Fruit fly (Drosophila melanogaster) whole organism: ENCODE measurements around the gene Delta.

Source experiments
- CG8478 ChIP-seq: fragments of >200 bp; optimal IDR thresholded peaks from 2 replicates; lab custom pipeline; 2018; ENCODE audit warnings: inconsistent platforms
- Dll ChIP-seq: fragments of >200 bp; optimal IDR thresholded peaks from 2 replicates; lab custom pipeline; 2017
- EcR ChIP-seq, 2 experiments: fragments of >200 bp; optimal IDR thresholded peaks; 2 replicates each; lab custom pipeline; 2017; ENCODE audit warnings: missing biosample characterization in 2 of 2, missing genetic modification characterization in 2 of 2, missing genetic modification reagents in 2 of 2
- pan ChIP-seq: fragments of >200 bp; optimal IDR thresholded peaks from 2 replicates; lab custom pipeline; 2017
- psq ChIP-seq: fragments of >200 bp; optimal IDR thresholded peaks from 2 replicates; lab custom pipeline; 2017
- usp ChIP-seq: fragments of >200 bp; optimal IDR thresholded peaks from 2 replicates; lab custom pipeline; 2017; ENCODE audit warnings: missing biosample characterization, missing genetic modification characterization, mixed read lengths

Delta gene

DNA sequence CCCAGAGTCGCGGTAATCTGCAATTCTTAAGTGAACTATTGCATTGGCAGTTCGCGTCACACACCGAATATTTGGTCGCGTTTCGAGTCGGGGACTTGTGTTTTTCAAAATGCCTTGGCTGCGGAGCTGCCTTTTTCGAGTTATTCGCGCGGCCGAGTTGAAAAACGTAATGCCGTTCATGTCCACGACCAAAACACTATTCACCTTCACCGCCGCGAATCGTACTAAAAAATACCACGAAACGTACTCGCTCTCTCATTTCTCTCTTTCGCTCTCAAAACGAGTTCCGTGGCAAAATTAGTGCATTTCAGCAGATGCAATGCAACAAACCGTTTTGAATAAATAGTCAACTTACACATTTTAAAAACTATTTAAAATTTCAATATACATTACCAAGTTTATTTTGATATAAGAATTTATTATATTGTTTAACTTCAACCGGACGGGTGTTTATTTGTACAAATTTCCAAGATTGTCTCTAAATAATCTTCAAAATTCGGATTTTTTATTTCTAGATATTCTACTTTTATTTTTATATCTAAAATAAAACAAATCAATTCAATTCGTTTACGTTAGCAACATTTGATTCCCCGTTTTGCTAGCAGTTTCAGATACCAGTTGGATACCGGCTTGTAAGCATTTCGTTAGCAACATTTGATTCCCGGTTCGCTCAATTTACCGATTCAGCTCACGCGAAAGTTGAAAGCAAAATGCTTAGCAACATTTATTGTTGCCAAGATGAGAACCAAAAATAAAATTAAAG lies at the start of gene Delta:
Delta (minus strand) TSS at position 175 of the 763 bp plus-strand sequence.
- TF ChIP-seq usp (GFP tag; lab: Kevin White, UChicago), result no peak
- no peak for TF ChIP-seq pan (lab: Kevin White, UChicago)
- no peak for TF ChIP-seq Dll
- no peak for TF ChIP-seq EcR (GFP tag; optimal IDR thresholded peaks at IDR 0.05; lab: Kevin White, UChicago)
- no peak for TF ChIP-seq psq (lab: Kevin White, UChicago)
- TF ChIP-seq CG8478 (lab: Kevin White, UChicago), result no peak

- TF ChIP-seq psq (lab: Kevin White, UChicago) (no peak), Dll (no peak), usp (GFP tag; lab: Kevin White, UChicago) (no peak), pan (lab: Kevin White, UChicago) (no peak), EcR (GFP tag; optimal IDR thresholded peaks at IDR 0.05; lab: Kevin White, UChicago) (no peak), CG8478 (lab: Kevin White, UChicago) (no peak)
These were observed 48.7 kb upstream of the Delta start, which contains the start of gene CG3581 for dm6 chr3R:19374689-19375088. CG3581 (minus strand) TSS chr3R:19374789.

DNA sequence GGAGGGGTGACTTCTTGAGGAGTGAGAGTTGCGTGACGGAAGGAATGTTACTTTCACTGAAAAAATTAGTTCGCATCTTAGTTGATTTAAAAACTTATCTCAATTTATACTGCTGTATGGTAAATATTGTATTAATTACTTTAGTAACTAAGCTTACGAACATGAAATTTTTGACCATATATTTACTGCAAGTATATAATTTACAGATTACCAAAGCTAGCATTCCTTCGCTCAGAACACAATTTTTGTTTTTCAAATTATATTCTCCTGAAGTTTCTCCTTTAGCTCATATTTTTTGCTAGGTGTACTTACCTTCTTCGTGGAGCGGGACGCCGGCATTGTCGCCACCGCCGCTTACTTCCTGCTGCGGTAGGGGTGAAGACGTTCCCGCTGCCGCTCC lies 44.7 kb upstream of the Delta start:
- TF ChIP-seq psq (lab: Kevin White, UChicago), result no peak

dm6 chr3R:19369060-19369459 lies 43.0 kb upstream of the Delta start:
- no peak for TF ChIP-seq Dll
- TF ChIP-seq usp (GFP tag; lab: Kevin White, UChicago), result no peak
- TF ChIP-seq EcR (GFP tag; optimal IDR thresholded peaks at IDR 0.05; lab: Kevin White, UChicago), result no peak
- no peak for TF ChIP-seq psq (lab: Kevin White, UChicago)
- no peak for TF ChIP-seq pan (lab: Kevin White, UChicago)
- no peak for TF ChIP-seq CG8478 (lab: Kevin White, UChicago)

- TF ChIP-seq pan (lab: Kevin White, UChicago) (no peak), EcR (GFP tag; optimal IDR thresholded peaks at IDR 0.05; lab: Kevin White, UChicago) (no peak), Dll (no peak), psq (lab: Kevin White, UChicago) (no peak), CG8478 (lab: Kevin White, UChicago) (no peak)
These were observed 36.9 kb upstream of the Delta start for dm6 chr3R:19362879-19363278.

DNA sequence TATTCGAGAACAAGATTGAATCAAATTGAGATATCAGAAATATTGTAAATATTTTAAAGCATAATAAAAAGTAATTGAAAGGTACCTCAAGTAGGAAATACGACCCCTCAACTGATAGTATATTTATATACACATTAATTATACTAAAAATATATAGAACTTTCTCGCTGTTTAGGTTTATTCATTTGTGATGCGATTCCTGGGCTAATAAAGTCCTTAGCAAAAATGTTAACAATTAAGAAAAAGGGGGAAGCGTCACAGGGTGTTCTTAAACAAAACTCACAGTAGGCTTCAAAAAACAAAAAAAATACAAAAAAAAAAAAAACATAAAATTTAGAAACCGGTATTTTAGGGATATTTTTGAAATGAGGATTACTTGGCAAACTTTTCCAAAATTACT lies 27.7 kb upstream of the Delta start, which contains the start of gene CG43203:
CG43203 (plus strand) TSS at position 301 of the 400 bp plus-strand sequence.
- no peak for TF ChIP-seq EcR (GFP tag; optimal IDR thresholded peaks at IDR 0.05; lab: Kevin White, UChicago)
- no peak for TF ChIP-seq Dll
- no peak for TF ChIP-seq psq (lab: Kevin White, UChicago)

DNA sequence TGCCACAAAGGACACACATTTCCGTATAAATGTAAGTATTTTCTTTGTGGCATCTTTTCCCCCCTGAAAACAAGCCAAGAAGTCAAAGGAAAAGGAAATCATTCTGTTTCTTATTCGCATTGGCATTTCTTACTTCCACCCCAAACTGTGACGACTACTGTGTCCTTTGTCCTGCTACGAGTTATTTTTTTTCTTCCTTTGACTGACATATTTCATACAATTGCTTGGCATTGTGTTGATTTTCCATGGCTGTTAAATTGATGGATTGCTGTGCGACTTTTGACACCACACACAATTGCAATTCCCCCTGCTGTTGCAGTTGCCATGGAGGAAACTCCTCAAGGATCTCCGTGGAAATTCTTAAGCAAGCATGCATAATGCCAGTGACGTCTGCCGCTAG lies 26.1 kb upstream of the Delta start:
- TF ChIP-seq EcR (GFP tag; optimal IDR thresholded peaks at IDR 0.05; lab: Kevin White, UChicago) (no peak), Dll (no peak), pan (lab: Kevin White, UChicago) (no peak)

- TF ChIP-seq usp (GFP tag; lab: Kevin White, UChicago) (no peak), Dll (no peak), CG8478 (lab: Kevin White, UChicago) (no peak), EcR (GFP tag; optimal IDR thresholded peaks at IDR 0.05; lab: Kevin White, UChicago) (no peak), pan (lab: Kevin White, UChicago) (no peak), psq (lab: Kevin White, UChicago) (no peak)
These were observed 24.4 kb upstream of the Delta start for dm6 chr3R:19350375-19350943.

DNA sequence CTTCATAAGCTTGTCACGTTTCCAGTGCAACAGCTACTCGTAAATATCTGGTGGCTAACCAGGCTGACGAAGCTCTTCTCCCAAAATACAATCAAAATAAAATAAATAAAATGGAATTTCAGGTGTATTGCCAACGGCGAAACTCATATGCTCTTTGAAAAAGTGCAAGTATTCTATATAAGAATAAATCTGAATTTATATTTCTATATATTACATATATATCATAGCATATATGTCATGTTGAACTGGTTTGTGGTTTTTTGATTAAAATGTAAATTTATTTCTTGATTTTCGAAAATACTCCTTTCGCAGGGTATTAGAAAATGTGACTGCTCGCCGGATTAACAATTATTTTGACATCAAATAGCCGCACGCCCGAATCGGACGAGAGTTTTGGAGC lies 21.7 kb upstream of the Delta start:
- TF ChIP-seq Dll (no peak), psq (lab: Kevin White, UChicago) (no peak), EcR (GFP tag; optimal IDR thresholded peaks at IDR 0.05; lab: Kevin White, UChicago) (no peak), usp (GFP tag; lab: Kevin White, UChicago) (no peak), pan (lab: Kevin White, UChicago) (no peak)

dm6 chr3R:19346532-19346931 lies 20.5 kb upstream of the Delta start:
- TF ChIP-seq pan (lab: Kevin White, UChicago), result no peak
- TF ChIP-seq usp (GFP tag; lab: Kevin White, UChicago), result no peak
- TF ChIP-seq Dll, result no peak
- TF ChIP-seq EcR (GFP tag; optimal IDR thresholded peaks at IDR 0.05; lab: Kevin White, UChicago), result no peak
- TF ChIP-seq CG8478 (lab: Kevin White, UChicago), result no peak
- TF ChIP-seq psq (lab: Kevin White, UChicago), result no peak

- TF ChIP-seq EcR (GFP tag; optimal IDR thresholded peaks at IDR 0.05; lab: Kevin White, UChicago) (no peak), pan (lab: Kevin White, UChicago) (no peak), psq (lab: Kevin White, UChicago) (no peak), Dll (no peak), usp (GFP tag; lab: Kevin White, UChicago) (no peak), CG8478 (lab: Kevin White, UChicago) (no peak)
These were observed 19.2 kb upstream of the Delta start for dm6 chr3R:19345214-19345613.

DNA sequence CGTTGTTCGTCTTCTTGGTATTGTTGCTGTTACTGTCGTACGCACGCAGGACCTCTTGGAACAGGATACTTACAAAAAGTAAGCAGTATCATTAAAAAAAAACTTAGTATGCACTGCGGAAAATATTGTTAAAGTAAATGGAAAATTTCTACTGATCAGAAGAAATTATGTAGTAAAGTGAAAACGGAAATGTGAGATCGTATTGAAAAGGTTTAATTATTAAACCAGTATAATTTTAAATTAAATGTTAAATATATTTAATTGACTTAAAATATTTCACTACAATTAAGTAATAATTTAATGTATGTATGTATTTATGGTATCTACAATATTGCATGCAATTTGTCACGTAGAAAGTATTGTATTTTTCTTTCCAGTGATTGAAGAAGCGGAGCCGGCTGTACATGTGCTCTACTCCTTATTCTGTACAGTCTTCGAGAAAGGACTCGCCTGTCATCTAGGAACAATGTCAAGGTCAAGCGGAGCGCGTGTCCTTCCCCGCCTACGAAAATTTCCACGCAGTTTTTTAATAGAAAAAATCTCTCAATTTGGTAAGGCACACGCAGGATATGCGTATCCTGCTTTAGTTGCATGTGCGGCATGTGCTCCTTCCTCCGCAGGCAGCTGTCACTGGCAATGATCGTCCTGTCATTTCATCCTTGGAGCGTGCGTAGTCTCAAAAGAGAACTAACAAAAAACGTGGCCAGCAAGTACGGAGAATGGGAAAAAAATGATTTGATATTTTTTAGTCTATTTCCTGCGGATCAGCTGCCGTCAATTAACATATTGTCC lies 17.7 kb upstream of the Delta start:
- TF ChIP-seq pan (lab: Kevin White, UChicago), result no peak
